Fruit fly (Drosophila melanogaster): ENCODE results near the gene Cluap1.

dm6 chrX:22544222-22544621 is at the start of gene Cluap1:
- TF ChIP-seq CG9948 (tag; optimal IDR thresholded peaks at IDR 0.05) (no peak), CG17806 (tag; optimal IDR thresholded peaks at IDR 0.05) (no peak), CG12605 (GFP tag; IDR thresholded peaks at IDR 0.05) (no peak), D1 (tag; optimal IDR thresholded peaks at IDR 0.05) (no peak)

Measured in whole organism, pupa.